Fruit fly (Drosophila melanogaster): ENCODE data around the gene zen2.
A peak's percentile ranks its signal among the peaks of the same experiment; 100 is the strongest.

Gene zen2

DNA sequence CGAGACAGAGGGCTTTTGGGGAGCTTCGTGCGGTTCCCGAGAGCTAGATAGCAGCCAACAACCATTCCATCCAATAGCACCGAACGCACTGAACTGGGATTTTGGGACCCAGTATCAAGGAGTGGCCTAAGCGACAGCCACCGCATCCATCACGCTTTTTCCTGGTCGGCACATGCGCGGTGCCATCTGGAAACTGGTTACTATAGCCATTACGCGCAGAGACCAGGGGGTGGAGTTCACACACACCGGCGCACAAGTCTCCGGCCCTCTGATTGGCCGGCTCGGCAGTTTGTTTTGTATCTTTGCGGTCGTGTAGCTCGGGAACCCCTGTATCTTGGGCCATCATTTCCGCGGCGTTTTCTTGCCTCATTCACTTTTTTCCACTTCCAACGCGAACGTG is 2.0 kb downstream of the zen2 start, which contains the start of gene pb:
pb (minus strand) TSS at position 81 of the 400 bp plus-strand sequence.
- TF ChIP-seq CG34367 (tag; optimal IDR thresholded peaks at IDR 0.05) (no peak), CG12605 (GFP tag; IDR thresholded peaks at IDR 0.05) (no peak), CG17806 (tag; optimal IDR thresholded peaks at IDR 0.05) (no peak), Ets98B (GFP tag; IDR thresholded peaks at IDR 0.05) (no peak), CG8301 (tag; optimal IDR thresholded peaks at IDR 0.05) (no peak), CG32121 (GFP tag; IDR thresholded peaks at IDR 0.05) (peak; percentile 58), fd96Ca (GFP tag; IDR thresholded peaks at IDR 0.05) (peak; percentile 51; the same call in 2 of the 3 replicates), D1 (tag; optimal IDR thresholded peaks at IDR 0.05) (no peak)

DNA sequence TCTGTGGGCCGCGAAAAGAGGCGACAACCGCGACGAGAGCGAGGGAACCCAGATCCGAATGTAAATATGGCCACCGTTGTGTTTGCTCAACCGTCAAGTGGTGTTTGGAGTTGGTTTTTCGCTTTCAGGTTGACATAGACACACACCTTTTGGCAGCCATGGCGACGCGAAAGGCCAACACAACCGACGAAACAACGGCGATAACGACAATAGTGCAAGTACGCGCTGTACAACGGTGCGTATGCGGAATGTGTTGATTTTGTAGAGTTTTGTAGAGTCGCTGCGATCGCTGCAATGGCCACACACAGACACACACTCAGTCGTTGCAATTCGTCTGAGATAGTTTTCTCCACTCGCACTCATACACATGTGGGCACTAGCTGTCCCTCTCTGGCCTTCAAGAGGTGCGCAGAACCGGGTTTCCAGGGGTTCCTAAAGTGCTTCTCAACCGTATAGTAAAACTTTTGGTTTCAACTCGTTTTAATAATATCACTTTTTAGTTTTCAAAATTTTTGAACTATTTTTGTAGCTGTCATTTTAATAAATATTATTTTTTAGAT is 2.5 kb downstream of the zen2 start:
- TF ChIP-seq CG9948 (tag; optimal IDR thresholded peaks at IDR 0.05): no peak
- no peak for TF ChIP-seq gl (tag; optimal IDR thresholded peaks at IDR 0.05)
- 0 out of 3 replicates have a peak, but pooled peaks have one; percentile 53 for TF ChIP-seq fd96Ca (GFP tag; IDR thresholded peaks at IDR 0.05)

DNA sequence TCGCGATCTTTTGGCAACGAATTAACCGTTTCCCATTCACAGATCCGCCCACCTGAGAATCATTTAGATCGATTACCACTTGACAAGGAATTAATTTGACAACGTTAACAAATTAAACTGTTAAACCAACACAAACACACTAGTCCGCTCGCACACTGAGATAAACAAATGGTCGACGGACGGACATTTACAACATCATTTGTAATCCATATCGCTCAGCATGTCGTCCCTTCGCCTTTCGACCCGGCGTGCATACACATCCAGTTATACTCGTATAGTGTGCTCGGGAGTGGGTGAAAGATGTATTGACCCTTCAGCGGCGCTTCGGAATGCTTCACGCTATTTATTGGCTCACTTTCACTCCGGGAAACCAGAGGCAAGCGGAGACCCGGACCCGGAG is 8.2 kb downstream of the zen2 start:
- no peak for TF ChIP-seq gl (tag; optimal IDR thresholded peaks at IDR 0.05)
- TF ChIP-seq CG8301 (tag; optimal IDR thresholded peaks at IDR 0.05): no peak
- TF ChIP-seq fd96Ca (GFP tag; IDR thresholded peaks at IDR 0.05): no peak
- no peak for TF ChIP-seq CG10348 (GFP tag; IDR thresholded peaks at IDR 0.05)

DNA sequence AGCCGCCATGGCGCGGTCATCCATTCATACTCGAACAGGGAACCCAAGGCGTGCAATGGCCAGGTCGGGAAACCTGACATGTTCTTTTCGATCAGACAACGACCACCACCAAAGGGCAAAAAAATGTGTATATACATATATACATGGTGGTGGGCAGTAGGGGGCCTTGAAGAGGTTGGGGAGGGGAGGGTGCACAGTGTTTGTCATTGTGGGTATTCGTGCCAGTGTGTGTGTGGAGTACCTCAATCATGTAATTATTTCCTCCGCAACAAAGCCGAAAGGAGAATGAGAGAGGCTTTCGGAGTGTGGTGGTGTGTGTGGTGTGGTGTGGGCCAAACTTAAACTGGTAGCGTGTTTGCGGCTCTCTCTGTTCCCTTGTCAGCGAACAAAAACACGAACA is 17.8 kb downstream of the zen2 start:
- TF ChIP-seq EcR (GFP tag; optimal IDR thresholded peaks at IDR 0.05) (no peak), CG15710 (tag; optimal IDR thresholded peaks at IDR 0.05) (no peak), gl (tag; optimal IDR thresholded peaks at IDR 0.05) (peak; percentile 53)

dm6 chr3R:6723537-6724171 is 20.3 kb downstream of the zen2 start:
- TF ChIP-seq CG14655 (GFP tag; optimal IDR thresholded peaks at IDR 0.05) (peak; percentile 44), CG34367 (tag; optimal IDR thresholded peaks at IDR 0.05) (no peak), CG9948 (tag; optimal IDR thresholded peaks at IDR 0.05) (no peak), CG8159 (tag; optimal IDR thresholded peaks at IDR 0.05) (peak; percentile 34), Pif1A (GFP tag; optimal IDR thresholded peaks at IDR 0.05) (peak; percentile 4), Snoo (tag; optimal IDR thresholded peaks at IDR 0.05) (no peak), EcR (GFP tag; optimal IDR thresholded peaks at IDR 0.05) (no peak), rn (GFP tag; IDR thresholded peaks at IDR 0.05) (no peak)

DNA sequence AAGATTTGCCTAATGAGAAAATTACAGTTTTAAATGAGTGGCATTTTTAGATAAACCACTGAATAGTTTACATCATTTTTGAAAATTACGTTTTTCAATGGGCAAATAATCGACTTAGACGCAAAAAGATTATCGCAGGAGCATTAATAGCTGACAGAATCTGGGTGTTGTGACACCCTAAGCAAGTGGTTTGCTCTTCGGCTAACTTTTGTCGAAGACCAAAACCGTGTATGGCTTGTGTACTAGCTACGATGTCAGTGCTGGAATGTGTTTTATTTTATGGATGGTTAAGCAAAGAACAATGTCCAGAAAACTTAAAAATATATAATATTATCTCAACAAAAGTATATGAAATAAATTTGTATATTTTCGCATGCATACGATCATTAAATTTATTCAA is 35.1 kb downstream of the zen2 start:
- no peak for TF ChIP-seq CG13204 (GFP tag; optimal IDR thresholded peaks at IDR 0.05)
- peak; percentile 67 for TF ChIP-seq D1 (tag; optimal IDR thresholded peaks at IDR 0.05)

dm6 chr3R:6706327-6706726 is 37.6 kb downstream of the zen2 start:
- TF ChIP-seq D1 (tag; optimal IDR thresholded peaks at IDR 0.05): peak; percentile 64
- no peak for TF ChIP-seq rn (GFP tag; IDR thresholded peaks at IDR 0.05)
- no peak for TF ChIP-seq CG34367 (tag; optimal IDR thresholded peaks at IDR 0.05)

dm6 chr3R:6703784-6704183 is 40.2 kb downstream of the zen2 start, which contains the start of gene Ccp84Aa:
Gene Ccp84Aa (plus strand): TSS chr3R:6704084.
- no peak for TF ChIP-seq CG8159 (tag; optimal IDR thresholded peaks at IDR 0.05)
- TF ChIP-seq CG32121 (GFP tag; IDR thresholded peaks at IDR 0.05): no peak
- TF ChIP-seq CG9948 (tag; optimal IDR thresholded peaks at IDR 0.05): no peak
- no peak for TF ChIP-seq CG13204 (GFP tag; optimal IDR thresholded peaks at IDR 0.05)
- no peak for TF ChIP-seq CG12605 (GFP tag; IDR thresholded peaks at IDR 0.05)
- no peak for TF ChIP-seq CG14655 (GFP tag; optimal IDR thresholded peaks at IDR 0.05)
- TF ChIP-seq CG4496 (GFP tag; IDR thresholded peaks at IDR 0.05): no peak
- TF ChIP-seq gl (tag; optimal IDR thresholded peaks at IDR 0.05): no peak
- no peak for TF ChIP-seq D1 (tag; optimal IDR thresholded peaks at IDR 0.05)
- TF ChIP-seq CG34367 (tag; optimal IDR thresholded peaks at IDR 0.05): no peak
- TF ChIP-seq fd96Ca (GFP tag; IDR thresholded peaks at IDR 0.05): no peak
- TF ChIP-seq rn (GFP tag; IDR thresholded peaks at IDR 0.05): no peak
- TF ChIP-seq EcR (GFP tag; optimal IDR thresholded peaks at IDR 0.05): no peak
- no peak for TF ChIP-seq Pif1B (GFP tag; optimal IDR thresholded peaks at IDR 0.05)
- TF ChIP-seq Pif1A (GFP tag; optimal IDR thresholded peaks at IDR 0.05): no peak
- no peak for TF ChIP-seq CG10348 (GFP tag; IDR thresholded peaks at IDR 0.05)
- TF ChIP-seq Ets98B (GFP tag; IDR thresholded peaks at IDR 0.05): no peak

Measured in whole organism, pupa.